Fruit fly (Drosophila melanogaster) whole organism, prepupa: ENCODE data around the gene CG15025.

Source experiments
- CG31627 ChIP-seq: fragments of 200-800 bp; sonication (Bioruptor generic); optimal IDR thresholded peaks from 3 replicates; lab custom pipeline; 2016; ENCODE audit warnings: missing biosample characterization, missing genetic modification characterization
- CG6276 ChIP-seq: fragments of 200-800 bp; sonication (Bioruptor generic); optimal IDR thresholded peaks from 2 replicates; lab custom pipeline; 2017; ENCODE audit warnings: missing biosample characterization, mild to moderate bottlenecking, missing genetic modification characterization
- CG6854 ChIP-seq: fragments of 200-800 bp; sonication (Bioruptor generic); optimal IDR thresholded peaks from 2 replicates; lab custom pipeline; 2017; ENCODE audit warnings: missing biosample characterization, mild to moderate bottlenecking, missing genetic modification characterization
- CG8632 ChIP-seq: fragments of 200-800 bp; sonication (Bioruptor generic); optimal IDR thresholded peaks from 3 replicates; lab custom pipeline; 2016; ENCODE audit warnings: missing biosample characterization, missing genetic modification characterization
- CG9139 ChIP-seq: fragments of 200-800 bp; sonication (Bioruptor generic); optimal IDR thresholded peaks from 3 replicates; lab custom pipeline; 2017; ENCODE audit warnings: missing biosample characterization, mild to moderate bottlenecking, missing genetic modification characterization
- Hr38 ChIP-seq: sonication (Bioruptor generic); optimal IDR thresholded peaks from 2 replicates; lab custom pipeline; 2016; ENCODE audit warnings: missing biosample characterization, missing genetic modification characterization
- Hr39 ChIP-seq: fragments of 200-800 bp; sonication (Bioruptor generic); optimal IDR thresholded peaks from 2 replicates; lab custom pipeline; 2016; ENCODE audit warnings: missing biosample characterization, missing genetic modification characterization
- Sox102F ChIP-seq: fragments of 200-800 bp; sonication (Bioruptor generic); optimal IDR thresholded peaks from 2 replicates; lab custom pipeline; 2016; ENCODE audit warnings: missing biosample characterization, mild to moderate bottlenecking, missing genetic modification characterization
- acj6 ChIP-seq: fragments of 200-800 bp; sonication (Bioruptor generic); optimal IDR thresholded peaks from 3 replicates; lab custom pipeline; 2016; ENCODE audit warnings: missing biosample characterization, missing genetic modification characterization
- dac ChIP-seq: fragments of 200-800 bp; sonication (Bioruptor generic); optimal IDR thresholded peaks from 2 replicates; lab custom pipeline; 2017; ENCODE audit warnings: missing biosample characterization, mild to moderate bottlenecking, missing genetic modification characterization
- lz ChIP-seq: fragments of 200-800 bp; sonication (Bioruptor generic); optimal IDR thresholded peaks from 3 replicates; lab custom pipeline; 2016; ENCODE audit warnings: missing biosample characterization, missing genetic modification characterization
- net ChIP-seq: fragments of 200-800 bp; sonication (Bioruptor generic); optimal IDR thresholded peaks from 3 replicates; lab custom pipeline; 2016; ENCODE audit warnings: missing biosample characterization, missing genetic modification characterization
- vri ChIP-seq: fragments of 200-800 bp; sonication (Bioruptor generic); optimal IDR thresholded peaks from 3 replicates; lab custom pipeline; 2016; ENCODE audit warnings: missing biosample characterization, mild to moderate bottlenecking, missing genetic modification characterization

DNA sequence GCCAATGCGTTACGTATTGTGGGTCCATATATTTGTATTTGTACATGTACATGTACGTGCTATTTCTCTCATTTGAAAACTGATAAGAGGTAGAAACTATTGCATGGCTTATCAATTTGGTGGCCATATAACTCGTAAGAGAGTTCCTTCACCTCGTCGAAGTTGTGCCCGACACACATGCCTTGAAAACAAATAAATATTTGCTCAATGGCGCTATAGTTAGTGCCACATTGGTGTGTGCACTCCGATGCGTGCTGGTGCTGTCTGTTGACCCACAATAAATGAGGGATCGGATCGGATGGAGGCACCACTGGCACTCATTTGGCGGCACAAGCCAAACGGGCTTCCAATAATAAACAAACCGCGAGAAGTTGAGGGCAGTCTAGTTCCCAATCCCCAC, 18.7 kb downstream of the CG15025 start:
- no peak for TF ChIP-seq Sox102F (GFP tag; lab: Kevin White, UChicago)
- TF ChIP-seq CG9139 (GFP tag; lab: Kevin White, UChicago), result no peak
- no peak for TF ChIP-seq CG8632 (GFP tag; lab: Kevin White, UChicago)
- no peak for TF ChIP-seq net
- no peak for TF ChIP-seq dac (GFP tag; lab: Kevin White, UChicago)
- TF ChIP-seq lz (GFP tag; lab: Kevin White, UChicago), result no peak
- no peak for TF ChIP-seq vri (GFP tag; lab: Kevin White, UChicago)
- TF ChIP-seq CG6854 (GFP tag; lab: Kevin White, UChicago), result no peak
- no peak for TF ChIP-seq Hr38 (GFP tag; lab: Kevin White, UChicago)
- TF ChIP-seq Hr39 (GFP tag; lab: Kevin White, UChicago), result no peak
- no peak for TF ChIP-seq acj6 (GFP tag; lab: Kevin White, UChicago)
- TF ChIP-seq CG6276, result no peak
- no peak for TF ChIP-seq CG31627 (GFP tag; lab: Kevin White, UChicago)
